Worm (Caenorhabditis elegans) whole organism, young adult: ENCODE results near the gene Y62H9A.12.

Experiments used
- D2030.7 ChIP-seq: fragments of 200-800 bp; sonication (Bioruptor generic); IDR thresholded peaks from 2 replicates; pipeline ENCODE4 v1.3.6; 2022; ENCODE audit warnings: missing genetic modification reagents, missing genetic modification characterization, missing compliant biosample characterization
- F10E7.11 ChIP-seq: sonication (generic microtip); optimal IDR thresholded peaks from 2 replicates; lab custom pipeline; 2017; ENCODE audit warnings: mild to moderate bottlenecking, missing genetic modification characterization, moderate library complexity, missing compliant biosample characterization
- F23B12.7 ChIP-seq: sonication (generic microtip); optimal IDR thresholded peaks from 2 replicates; lab custom pipeline; 2017; ENCODE audit warnings: missing genetic modification characterization, mild to moderate bottlenecking, missing compliant biosample characterization, antibody characterized with exemption, moderate library complexity; ENCODE audit not compliant: insufficient read depth
- F33H1.4 ChIP-seq: fragments of 200-800 bp; sonication (Bioruptor generic); IDR thresholded peaks from 2 replicates; pipeline ENCODE4 v1.3.6; 2022; ENCODE audit warnings: missing genetic modification reagents, missing genetic modification characterization, missing compliant biosample characterization
- F49E8.2 ChIP-seq: sonication (generic microtip); optimal IDR thresholded peaks from 3 replicates; lab custom pipeline; 2017; ENCODE audit warnings: missing genetic modification characterization, mild to moderate bottlenecking, missing compliant biosample characterization, antibody characterized with exemption, moderate library complexity; ENCODE audit not compliant: insufficient read depth
- F57A8.1 ChIP-seq: fragments of 200-800 bp; sonication (Bioruptor generic); optimal IDR thresholded peaks from 2 replicates; lab custom pipeline; 2018; ENCODE audit warnings: mild to moderate bottlenecking, missing genetic modification characterization, moderate library complexity, missing compliant biosample characterization
- F57C9.4 ChIP-seq: sonication (generic microtip); optimal IDR thresholded peaks from 2 replicates; lab custom pipeline; 2017; ENCODE audit warnings: mild to moderate bottlenecking, missing genetic modification characterization, missing compliant biosample characterization
- K11D2.4 ChIP-seq: fragments of 200-800 bp; sonication (Bioruptor generic); IDR thresholded peaks from 2 replicates; pipeline ENCODE4 v1.3.6; 2022; ENCODE audit warnings: missing genetic modification reagents, missing genetic modification characterization, missing compliant biosample characterization
- Y56A3A.18 ChIP-seq: fragments of 200-800 bp; sonication (Bioruptor generic); IDR thresholded peaks from 2 replicates; pipeline ENCODE4 v1.3.6; 2022; ENCODE audit warnings: missing genetic modification reagents, missing genetic modification characterization, missing compliant biosample characterization
- Y79H2A.3 ChIP-seq: fragments of 200-800 bp; sonication (Bioruptor generic); conservative IDR thresholded peaks from 2 replicates; pipeline ENCODE4 v1.3.6; 2022; ENCODE audit warnings: missing genetic modification reagents, missing genetic modification characterization, missing compliant biosample characterization
- ama-1 ChIP-seq, 3 experiments: fragments of 150-350 bp in 1 of 3; sonication (generic microtip) in 2 of 3; optimal IDR thresholded peaks; 2 replicates each; lab custom pipeline; 2014 to 2018; ENCODE audit warnings: missing biosample characterization in 2 of 3, missing genetic modification characterization in 2 of 3, missing genetic modification reagents in 2 of 3
- aptf-3 ChIP-seq: fragments of 200-800 bp; sonication (Bioruptor generic); IDR thresholded peaks from 2 replicates; pipeline ENCODE4 v1.3.6; 2022; ENCODE audit warnings: missing genetic modification characterization, missing compliant biosample characterization
- atf-7 ChIP-seq: sonication (generic microtip); optimal IDR thresholded peaks from 2 replicates; lab custom pipeline; 2017; ENCODE audit warnings: mild to moderate bottlenecking, missing genetic modification characterization, missing compliant biosample characterization
- athp-1 ChIP-seq: sonication (generic microtip); optimal IDR thresholded peaks from 2 replicates; lab custom pipeline; 2017; ENCODE audit warnings: mild to moderate bottlenecking, missing genetic modification characterization, missing compliant biosample characterization
- attf-3 ChIP-seq: fragments of 200-800 bp; sonication (Bioruptor generic); conservative IDR thresholded peaks from 2 replicates; pipeline ENCODE4 v1.3.6; 2022; ENCODE audit warnings: missing genetic modification reagents, missing genetic modification characterization, missing compliant biosample characterization
- attf-6 ChIP-seq: fragments of 200-800 bp; sonication (Bioruptor generic); IDR thresholded peaks from 2 replicates; pipeline ENCODE4 v1.3.6; 2022; ENCODE audit warnings: missing genetic modification reagents, missing genetic modification characterization, missing compliant biosample characterization
- bed-1 ChIP-seq: fragments of 200-800 bp; sonication (Bioruptor generic); IDR thresholded peaks from 2 replicates; pipeline ENCODE4 v1.3.6; 2022; ENCODE audit warnings: missing genetic modification reagents, missing genetic modification characterization, missing compliant biosample characterization
- bed-2 ChIP-seq: fragments of 200-800 bp; sonication (Bioruptor generic); IDR thresholded peaks from 2 replicates; pipeline ENCODE4 v1.3.6; 2022; ENCODE audit warnings: missing genetic modification reagents, missing genetic modification characterization, missing compliant biosample characterization
- ceh-100 ChIP-seq: fragments of 200-800 bp; sonication (Bioruptor generic); IDR thresholded peaks from 2 replicates; pipeline ENCODE4 v1.3.6; 2022; ENCODE audit warnings: missing genetic modification reagents, missing genetic modification characterization, missing compliant biosample characterization
- ceh-27 ChIP-seq: fragments of 200-800 bp; sonication (Bioruptor generic); optimal IDR thresholded peaks from 2 replicates; lab custom pipeline; 2018; ENCODE audit warnings: mild to moderate bottlenecking, missing genetic modification characterization, moderate library complexity, missing compliant biosample characterization
- ceh-40 ChIP-seq: fragments of 200-800 bp; sonication (Bioruptor generic); IDR thresholded peaks from 2 replicates; pipeline ENCODE4 v1.3.6; 2022; ENCODE audit warnings: missing genetic modification characterization, missing compliant biosample characterization
- ceh-79 ChIP-seq: sonication (generic microtip); optimal IDR thresholded peaks from 2 replicates; lab custom pipeline; 2017; ENCODE audit warnings: mild to moderate bottlenecking, missing genetic modification characterization, missing compliant biosample characterization
- chd-7 ChIP-seq: sonication (generic microtip); optimal IDR thresholded peaks from 2 replicates; lab custom pipeline; 2016; ENCODE audit warnings: mild to moderate bottlenecking, missing genetic modification characterization, moderate library complexity, missing compliant biosample characterization
- ekl-4 ChIP-seq: fragments of 200-800 bp; sonication (Bioruptor generic); IDR thresholded peaks from 2 replicates; pipeline ENCODE4 v1.3.6; 2022; ENCODE audit warnings: missing genetic modification reagents, missing genetic modification characterization, missing compliant biosample characterization
- fkh-3 ChIP-seq: sonication (generic microtip); optimal IDR thresholded peaks from 2 replicates; lab custom pipeline; 2016; ENCODE audit warnings: mild to moderate bottlenecking, missing genetic modification characterization, missing compliant biosample characterization
- hlh-12 ChIP-seq: sonication (generic microtip); optimal IDR thresholded peaks from 2 replicates; lab custom pipeline; 2016; ENCODE audit warnings: missing genetic modification characterization, missing compliant biosample characterization
- hsf-1 ChIP-seq: fragments of 200-800 bp; sonication (Bioruptor generic); IDR thresholded peaks from 2 replicates; pipeline ENCODE4 v1.3.6; 2022; ENCODE audit warnings: missing genetic modification reagents, missing genetic modification characterization, missing compliant biosample characterization
- let-526 ChIP-seq: fragments of 200-800 bp; sonication (Bioruptor generic); IDR thresholded peaks from 2 replicates; pipeline ENCODE4 v1.3.6; 2022; ENCODE audit warnings: missing genetic modification reagents, missing genetic modification characterization, missing compliant biosample characterization
- lin-35 ChIP-seq, 3 experiments: fragments of 150-350 bp in 2 of 3; sonication (generic microtip) in 1 of 3; optimal IDR thresholded peaks; 2 replicates each; lab custom pipeline; 2014 to 2018; ENCODE audit warnings: missing biosample characterization in 3 of 3, missing genetic modification characterization in 3 of 3, missing genetic modification reagents in 3 of 3
- lsl-1 ChIP-seq: fragments of 200-800 bp; sonication (Bioruptor generic); optimal IDR thresholded peaks from 2 replicates; lab custom pipeline; 2018; ENCODE audit warnings: mild to moderate bottlenecking, missing genetic modification characterization, moderate library complexity, missing compliant biosample characterization
- madf-3 ChIP-seq: fragments of 200-800 bp; sonication (Bioruptor generic); IDR thresholded peaks from 2 replicates; pipeline ENCODE4 v1.3.6; 2022; ENCODE audit warnings: missing genetic modification reagents, missing genetic modification characterization, missing compliant biosample characterization
- mcd-1 ChIP-seq: fragments of 200-800 bp; sonication (Bioruptor generic); IDR thresholded peaks from 2 replicates; pipeline ENCODE4 v1.3.6; 2022; ENCODE audit warnings: missing genetic modification reagents, missing genetic modification characterization, missing compliant biosample characterization
- mxl-1 ChIP-seq: sonication (generic microtip); optimal IDR thresholded peaks from 2 replicates; lab custom pipeline; 2016; ENCODE audit warnings: missing genetic modification characterization, missing compliant biosample characterization
- nfya-1 ChIP-seq: sonication (generic microtip); optimal IDR thresholded peaks from 2 replicates; lab custom pipeline; 2017; ENCODE audit warnings: antibody characterized with exemption, missing compliant biosample characterization, missing genetic modification characterization, borderline replicate concordance; ENCODE audit not compliant: insufficient read depth
- nfya-2 ChIP-seq: fragments of 200-800 bp; sonication (Bioruptor generic); IDR thresholded peaks from 2 replicates; pipeline ENCODE4 v1.3.6; 2022; ENCODE audit warnings: missing genetic modification reagents, missing genetic modification characterization, missing compliant biosample characterization
- nhr-179 ChIP-seq: sonication (generic microtip); optimal IDR thresholded peaks from 2 replicates; lab custom pipeline; 2016; ENCODE audit warnings: mild to moderate bottlenecking, missing genetic modification characterization, missing compliant biosample characterization
- pha-4 ChIP-seq: fragments of 150-350 bp; sonication (generic microtip); optimal IDR thresholded peaks from 2 replicates; lab custom pipeline; 2014; ENCODE audit warnings: missing biosample characterization, missing genetic modification reagents, missing genetic modification characterization
- snpc-1.3 ChIP-seq: sonication (generic microtip); optimal IDR thresholded peaks from 2 replicates; lab custom pipeline; 2017; ENCODE audit warnings: missing genetic modification characterization, mild to moderate bottlenecking, missing compliant biosample characterization, antibody characterized with exemption, moderate library complexity, missing genotype, missing genetic modification reagents; ENCODE audit not compliant: insufficient read depth
- snpc-4 ChIP-seq, 5 experiments: fragments of 150-350 bp in 1 of 5; sonication (generic microtip) in 4 of 5; optimal IDR thresholded peaks; 2 replicates each; lab custom pipeline; 2014 to 2018; ENCODE audit warnings: missing genetic modification characterization in 5 of 5, missing biosample characterization in 3 of 5, antibody characterized with exemption in 2 of 5, mild to moderate bottlenecking in 2 of 5, missing compliant biosample characterization in 2 of 5, missing genotype in 2 of 5, moderate library complexity in 2 of 5, missing genetic modification reagents in 1 of 5
- tbp1 ChIP-seq: fragments of 200-800 bp; sonication (Bioruptor generic); optimal IDR thresholded peaks from 2 replicates; lab custom pipeline; 2018; ENCODE audit warnings: mild to moderate bottlenecking, missing genetic modification characterization, missing compliant biosample characterization
- tbx-9 ChIP-seq: sonication (generic microtip); optimal IDR thresholded peaks from 2 replicates; lab custom pipeline; 2016; ENCODE audit warnings: borderline replicate concordance, missing genetic modification characterization, inconsistent platforms, missing compliant biosample characterization
- unc-130 ChIP-seq: sonication (generic microtip); optimal IDR thresholded peaks from 2 replicates; lab custom pipeline; 2016; ENCODE audit warnings: missing genetic modification reagents, missing genetic modification characterization, missing compliant biosample characterization
- unc-62 ChIP-seq: fragments of 150-350 bp; optimal IDR thresholded peaks from 2 replicates; lab custom pipeline; 2014; ENCODE audit warnings: missing biosample characterization, missing genetic modification reagents, missing genetic modification characterization
- xnd-1 ChIP-seq: sonication (generic microtip); optimal IDR thresholded peaks from 2 replicates; lab custom pipeline; 2016; ENCODE audit warnings: missing genotype, missing genetic modification reagents, missing genetic modification characterization, missing compliant biosample characterization
- ztf-18 ChIP-seq: sonication (generic microtip); optimal IDR thresholded peaks from 2 replicates; lab custom pipeline; 2016; ENCODE audit warnings: missing genotype, mild to moderate bottlenecking, missing genetic modification characterization, missing compliant biosample characterization
- ztf-26 ChIP-seq: sonication (generic microtip); optimal IDR thresholded peaks from 2 replicates; lab custom pipeline; 2017; ENCODE audit warnings: missing genetic modification characterization, missing compliant biosample characterization
- ztf-3 ChIP-seq: fragments of 200-800 bp; sonication (Bioruptor generic); optimal IDR thresholded peaks from 2 replicates; lab custom pipeline; 2018; ENCODE audit warnings: mild to moderate bottlenecking, missing genetic modification characterization, missing compliant biosample characterization

Y62H9A.12 gene

ce11 chrX:11934933-11935332 is 21.0 kb downstream of the Y62H9A.12 start (continued):
- TF ChIP-seq Y56A3A.18 (GFP tag; lab: Robert Waterston, UW) (peak; percentile 76; the same call in 1 of the 2 replicates), tbx-9 (tag; lab: Kevin White, UChicago) (no peak), atf-7 (tag; lab: Kevin White, UChicago) (peak; percentile 32), attf-6 (0 out of 2 replicates have a peak, but pooled peaks have one; percentile 12), F10E7.11 (tag; lab: Kevin White, UChicago) (no peak), ceh-100 (GFP tag; lab: Robert Waterston, UW) (0 out of 2 replicates have a peak, but pooled peaks have one; percentile 30), F49E8.2 (no peak), ztf-26 (peak; percentile 71), F23B12.7 (peak; percentile 45), F57A8.1 (GFP tag; lab: Kevin White, UChicago) (no peak), athp-1 (tag; lab: Kevin White, UChicago) (no peak), attf-3 (0 out of 2 replicates have a peak, but pooled peaks have one; percentile 16), ztf-3 (GFP tag; lab: Kevin White, UChicago) (no peak), chd-7 (tag; lab: Kevin White, UChicago) (peak; percentile 37), mxl-1 (tag; lab: Kevin White, UChicago) (peak; percentile 31), snpc-4 (GFP tag; optimal IDR thresholded peaks at IDR 0.05; lab: Kevin White, UChicago) (peak; percentile 33), snpc-4 (tag; optimal IDR thresholded peaks at IDR 0.05; lab: Kevin White, UChicago) (peak in 3 of 4 experiments; percentile 20 to 75 (median 61)), bed-1 (GFP tag; lab: Robert Waterston, UW) (no peak), K11D2.4 (GFP tag; lab: Robert Waterston, UW) (peak; percentile 81), nfya-1 (no peak), F57C9.4 (no peak), F33H1.4 (GFP tag; lab: Robert Waterston, UW) (no peak), pha-4 (no peak), hsf-1 (GFP tag; lab: Robert Waterston, UW) (no peak), ztf-18 (tag; lab: Kevin White, UChicago) (peak; percentile 52), lin-35 (GFP tag; optimal IDR thresholded peaks at IDR 0.05; lab: Kevin White, UChicago) (no peak), D2030.7 (GFP tag; lab: Robert Waterston, UW) (peak; percentile 83), ama-1 (optimal IDR thresholded peaks at IDR 0.05; lab: Kevin White, UChicago) (no peak), ama-1 (GFP tag; optimal IDR thresholded peaks at IDR 0.05; lab: Kevin White, UChicago) (peak in 1 of 2 experiments; percentile 25), madf-3 (GFP tag; lab: Robert Waterston, UW) (no peak), let-526 (GFP tag; lab: Robert Waterston, UW) (0 out of 2 replicates have a peak, but pooled peaks have one; percentile 35), mcd-1 (GFP tag; lab: Robert Waterston, UW) (peak; percentile 70), unc-130 (GFP tag; lab: Kevin White, UChicago) (peak; percentile 32), ceh-79 (tag; lab: Kevin White, UChicago) (no peak), tbp1 (GFP tag; lab: Kevin White, UChicago) (peak; percentile 96), hlh-12 (tag; lab: Kevin White, UChicago) (no peak), aptf-3 (no peak), Y79H2A.3 (GFP tag; lab: Robert Waterston, UW) (no peak), snpc-1.3 (tag; lab: Kevin White, UChicago) (peak; percentile 84), ceh-40 (no peak), ceh-27 (GFP tag; lab: Kevin White, UChicago) (peak; percentile 69), unc-62 (no peak), nhr-179 (peak; percentile 39), bed-2 (GFP tag; lab: Robert Waterston, UW) (no peak), xnd-1 (tag; lab: Kevin White, UChicago) (no peak), fkh-3 (tag; lab: Kevin White, UChicago) (peak; percentile 13), lsl-1 (GFP tag; lab: Kevin White, UChicago) (peak; percentile 4), nfya-2 (no peak), ekl-4 (GFP tag; lab: Robert Waterston, UW) (peak; percentile 63)
